Worm (Caenorhabditis elegans): ENCODE measurements around the gene srlf-18.

srlf-18 gene

ce11 chrIV:11125604-11126003, 24.3 kb upstream of the srlf-18 start:
- TF ChIP-seq lin-54 (GFP tag; optimal IDR thresholded peaks at IDR 0.05) = peak; percentile 11
- no peak for TF ChIP-seq F49E8.2 (tag; optimal IDR thresholded peaks at IDR 0.05; ENCODE audit: insufficient read depth)

ce11 chrIV:11125200-11125599, 23.9 kb upstream of the srlf-18 start:
- TF ChIP-seq hmg-1.2 (GFP tag; IDR thresholded peaks at IDR 0.05) = peak; percentile 100
- TF ChIP-seq let-607 (tag; optimal IDR thresholded peaks at IDR 0.05) = peak in 1 of 2 experiments; percentile 48
- no peak for TF ChIP-seq hlh-12 (tag; optimal IDR thresholded peaks at IDR 0.05)
- TF ChIP-seq cebp-1 (GFP tag; IDR thresholded peaks at IDR 0.05) = no peak
- TF ChIP-seq cebp-1 (tag; optimal IDR thresholded peaks at IDR 0.05) = peak; percentile 31
- no peak for TF ChIP-seq Y53G8AR.9 (GFP tag; conservative IDR thresholded peaks at IDR 0.05)
- peak; percentile 95 for TF ChIP-seq nfyb-1 (GFP tag; IDR thresholded peaks at IDR 0.05)
- no peak for TF ChIP-seq F37B4.10 (GFP tag; IDR thresholded peaks at IDR 0.05)
- no peak for TF ChIP-seq xnd-1 (tag; optimal IDR thresholded peaks at IDR 0.05)

ce11 chrIV:11124674-11125073, 23.4 kb upstream of the srlf-18 start, which contains the start of gene spo-11:
Gene spo-11, minus strand, starts transcription at chrIV:11124862.
- 0 out of 2 replicates have a peak, but pooled peaks have one; percentile 36 for TF ChIP-seq ceh-91 (GFP tag; IDR thresholded peaks at IDR 0.05)
- TF ChIP-seq ztf-26 (tag; optimal IDR thresholded peaks at IDR 0.05) = no peak
- no peak for TF ChIP-seq F49E8.2 (tag; optimal IDR thresholded peaks at IDR 0.05; ENCODE audit: insufficient read depth)
- TF ChIP-seq Y79H2A.3 (GFP tag; conservative IDR thresholded peaks at IDR 0.05) = no peak
- TF ChIP-seq rec-8 (tag; optimal IDR thresholded peaks at IDR 0.05) = no peak
- TF ChIP-seq nhr-80 (tag; optimal IDR thresholded peaks at IDR 0.05) = no peak
- TF ChIP-seq tbx-9 (tag; optimal IDR thresholded peaks at IDR 0.05; ENCODE audit: borderline replicate concordance) = no peak
- no peak for TF ChIP-seq repo-1 (tag; optimal IDR thresholded peaks at IDR 0.05)
- no peak for TF ChIP-seq ets-4 (GFP tag; optimal IDR thresholded peaks at IDR 0.05)
- peak; percentile 2 for TF ChIP-seq lin-54 (GFP tag; optimal IDR thresholded peaks at IDR 0.05)
- TF ChIP-seq F33H1.4 (GFP tag; IDR thresholded peaks at IDR 0.05) = peak; percentile 92
- TF ChIP-seq aptf-2 (GFP tag; conservative IDR thresholded peaks at IDR 0.05) = no peak
- no peak for TF ChIP-seq F37B4.10 (GFP tag; IDR thresholded peaks at IDR 0.05)
- TF ChIP-seq Y56A3A.18 (GFP tag; IDR thresholded peaks at IDR 0.05) = no peak
- TF ChIP-seq D2030.7 (GFP tag; IDR thresholded peaks at IDR 0.05) = 0 out of 2 replicates have a peak, but pooled peaks have one; percentile 18
- TF ChIP-seq K12H6.12 (tag; optimal IDR thresholded peaks at IDR 0.05) = no peak
- no peak for TF ChIP-seq B0336.3 (GFP tag; IDR thresholded peaks at IDR 0.05)
- TF ChIP-seq attf-5 (GFP tag; optimal IDR thresholded peaks at IDR 0.05) = no peak
- TF ChIP-seq somi-1 (GFP tag; optimal IDR thresholded peaks at IDR 0.05) = no peak
- no peak for TF ChIP-seq B0035.1 (tag; optimal IDR thresholded peaks at IDR 0.05)
- TF ChIP-seq sptf-2 (GFP tag; optimal IDR thresholded peaks at IDR 0.05) = no peak
- no peak for TF ChIP-seq mes-4 (tag; optimal IDR thresholded peaks at IDR 0.05)
- no peak for TF ChIP-seq let-607 (tag; optimal IDR thresholded peaks at IDR 0.05)
- TF ChIP-seq F55B11.4 (tag; optimal IDR thresholded peaks at IDR 0.05; ENCODE audit: borderline replicate concordance, insufficient read depth) = no peak
- TF ChIP-seq snpc-3.4 (tag; optimal IDR thresholded peaks at IDR 0.05) = no peak
- no peak for TF ChIP-seq F57A8.1 (GFP tag; optimal IDR thresholded peaks at IDR 0.05)
- peak; percentile 83 for TF ChIP-seq xnd-1 (tag; optimal IDR thresholded peaks at IDR 0.05)
- TF ChIP-seq madf-8 (GFP tag; conservative IDR thresholded peaks at IDR 0.05) = peak; percentile 48
- no peak for TF ChIP-seq dox-1 (GFP tag; IDR thresholded peaks at IDR 0.05)
- no peak for TF ChIP-seq aptf-3 (GFP tag; IDR thresholded peaks at IDR 0.05)
- peak; percentile 90 for TF ChIP-seq madf-6 (GFP tag; IDR thresholded peaks at IDR 0.05)
- peak; percentile 94 for TF ChIP-seq lsl-1 (GFP tag; optimal IDR thresholded peaks at IDR 0.05)
- TF ChIP-seq ceh-79 (tag; optimal IDR thresholded peaks at IDR 0.05) = no peak
- no peak for TF ChIP-seq ztf-3 (GFP tag; optimal IDR thresholded peaks at IDR 0.05)
- no peak for TF ChIP-seq lag-1 (GFP tag; IDR thresholded peaks at IDR 0.05)
- no peak for TF ChIP-seq ztf-28 (GFP tag; IDR thresholded peaks at IDR 0.05)
- no peak for TF ChIP-seq ceh-40 (GFP tag; IDR thresholded peaks at IDR 0.05)
- TF ChIP-seq unc-130 (GFP tag; optimal IDR thresholded peaks at IDR 0.05) = no peak
- peak; percentile 5 for TF ChIP-seq efl-1 (GFP tag; optimal IDR thresholded peaks at IDR 0.05)
